Fruit fly (Drosophila melanogaster) whole organism, embryonic: Measurements from ENCODE around the gene AP-1mu.

Experiments
- CG10274 ChIP-seq: fragments of 200-800 bp; sonication (Bioruptor generic); optimal IDR thresholded peaks from 3 replicates; lab custom pipeline; 2017; ENCODE audit warnings: missing biosample characterization, mild to moderate bottlenecking, missing genetic modification characterization
- CG10366 ChIP-seq: fragments of 200-800 bp; sonication (Bioruptor generic); IDR thresholded peaks from 2 replicates; pipeline ENCODE4 v1.3.6; 2022; ENCODE audit warnings: missing biosample characterization, missing genetic modification characterization
- CG10543 ChIP-seq: fragments of 200-800 bp; sonication (Bioruptor generic); optimal IDR thresholded peaks from 3 replicates; lab custom pipeline; 2017; ENCODE audit warnings: missing biosample characterization, mild to moderate bottlenecking, missing genetic modification characterization, moderate library complexity
- CG11695 ChIP-seq: fragments of 200-800 bp; sonication (Bioruptor generic); IDR thresholded peaks from 3 replicates; pipeline ENCODE4 v1.3.6; 2022; ENCODE audit warnings: missing biosample characterization, missing genetic modification characterization
- CG1233 ChIP-seq: fragments of 200-800 bp; sonication (Bioruptor generic); optimal IDR thresholded peaks from 4 replicates; lab custom pipeline; 2018; ENCODE audit warnings: missing biosample characterization, mild to moderate bottlenecking, missing genetic modification characterization
- CG12391 ChIP-seq: fragments of 200-800 bp; sonication (Bioruptor generic); optimal IDR thresholded peaks from 3 replicates; lab custom pipeline; 2018; ENCODE audit warnings: missing biosample characterization, mild to moderate bottlenecking, missing genetic modification characterization, moderate library complexity
- CG13287 ChIP-seq: fragments of 200-800 bp; sonication (Bioruptor generic); IDR thresholded peaks from 2 replicates; pipeline ENCODE4 v1.3.6; 2022; ENCODE audit warnings: missing biosample characterization, missing genetic modification characterization; ENCODE audit not compliant: partially characterized antibody
- CG13894 ChIP-seq: fragments of 200-800 bp; sonication (Bioruptor generic); optimal IDR thresholded peaks from 3 replicates; lab custom pipeline; 2018; ENCODE audit warnings: missing biosample characterization, mild to moderate bottlenecking, missing genetic modification characterization, moderate library complexity
- CG15011 ChIP-seq: fragments of 200-800 bp; sonication (Bioruptor generic); optimal IDR thresholded peaks from 3 replicates; lab custom pipeline; 2018; ENCODE audit warnings: missing biosample characterization, mild to moderate bottlenecking, missing genetic modification characterization
- CG16815 ChIP-seq: fragments of 200-800 bp; sonication (Bioruptor generic); optimal IDR thresholded peaks from 3 replicates; lab custom pipeline; 2017; ENCODE audit warnings: missing biosample characterization, mild to moderate bottlenecking, missing genetic modification characterization
- CG17568 ChIP-seq: fragments of 200-800 bp; sonication (Bioruptor generic); optimal IDR thresholded peaks from 2 replicates; lab custom pipeline; 2018; ENCODE audit warnings: missing biosample characterization, mild to moderate bottlenecking, missing genetic modification characterization, moderate library complexity
- CG1832 ChIP-seq: fragments of 200-800 bp; sonication (Bioruptor generic); optimal IDR thresholded peaks from 2 replicates; lab custom pipeline; 2017; ENCODE audit warnings: missing biosample characterization, mild to moderate bottlenecking, missing genetic modification characterization, inconsistent platforms
- CG2712 ChIP-seq: fragments of 200-800 bp; optimal IDR thresholded peaks from 3 replicates; lab custom pipeline; 2019; ENCODE audit warnings: missing biosample characterization, mild to moderate bottlenecking, missing genetic modification characterization, moderate library complexity
- CG4328 ChIP-seq: fragments of 200-800 bp; sonication (Bioruptor generic); optimal IDR thresholded peaks from 3 replicates; lab custom pipeline; 2017; ENCODE audit warnings: missing biosample characterization, missing genetic modification reagents, missing genetic modification characterization
- CG4617 ChIP-seq: fragments of 200-800 bp; sonication (Bioruptor generic); optimal IDR thresholded peaks from 3 replicates; lab custom pipeline; 2016; ENCODE audit warnings: missing biosample characterization, missing genetic modification characterization, borderline replicate concordance
- CG7928 ChIP-seq: fragments of 200-800 bp; sonication (Bioruptor generic); optimal IDR thresholded peaks from 2 replicates; lab custom pipeline; 2017; ENCODE audit warnings: missing biosample characterization, mild to moderate bottlenecking, missing genetic modification characterization
- CG8388 ChIP-seq: fragments of 200-800 bp; sonication (Bioruptor generic); optimal IDR thresholded peaks from 2 replicates; lab custom pipeline; 2019; ENCODE audit warnings: missing biosample characterization, mild to moderate bottlenecking, missing genetic modification characterization, moderate library complexity
- CrebB ChIP-seq: fragments of 200-800 bp; sonication (Bioruptor generic); optimal IDR thresholded peaks from 3 replicates; lab custom pipeline; 2018; ENCODE audit warnings: missing biosample characterization, mild to moderate bottlenecking, missing genetic modification characterization
- Dp ChIP-seq: fragments of 200-800 bp; sonication (Bioruptor generic); optimal IDR thresholded peaks from 2 replicates; lab custom pipeline; 2018; ENCODE audit warnings: missing biosample characterization, mild to moderate bottlenecking, missing genetic modification characterization, moderate library complexity
- Drgx ChIP-seq: fragments of 200-800 bp; sonication (Bioruptor generic); IDR thresholded peaks from 2 replicates; pipeline ENCODE4 v1.3.6; 2022; ENCODE audit warnings: missing biosample characterization, missing genetic modification characterization
- E2f1 ChIP-seq: fragments of 200-800 bp; sonication (Bioruptor generic); IDR thresholded peaks from 2 replicates; pipeline ENCODE4 v1.3.6; 2022; ENCODE audit warnings: missing biosample characterization, missing genetic modification characterization
- Fer2 ChIP-seq: fragments of 200-800 bp; sonication (Bioruptor generic); optimal IDR thresholded peaks from 2 replicates; lab custom pipeline; 2018; ENCODE audit warnings: missing biosample characterization, mild to moderate bottlenecking, missing genetic modification characterization, moderate library complexity
- H15 ChIP-seq: fragments of 200-800 bp; sonication (Bioruptor generic); IDR thresholded peaks from 3 replicates; pipeline ENCODE4 v1.3.6; 2022; ENCODE audit warnings: missing biosample characterization, missing genetic modification characterization
- Hey ChIP-seq: fragments of 200-800 bp; sonication (Bioruptor generic); optimal IDR thresholded peaks from 3 replicates; lab custom pipeline; 2018; ENCODE audit warnings: missing biosample characterization, mild to moderate bottlenecking, missing genetic modification characterization
- Hr3 ChIP-seq: fragments of 200-800 bp; sonication (Bioruptor generic); optimal IDR thresholded peaks from 3 replicates; lab custom pipeline; 2016; ENCODE audit warnings: missing biosample characterization, missing genetic modification characterization
- Lim3 ChIP-seq: fragments of 200-800 bp; sonication (Bioruptor generic); IDR thresholded peaks from 2 replicates; pipeline ENCODE4 v1.3.6; 2022; ENCODE audit warnings: missing biosample characterization, missing genetic modification characterization
- MESR4 ChIP-seq: fragments of 200-800 bp; sonication (Bioruptor generic); optimal IDR thresholded peaks from 2 replicates; lab custom pipeline; 2018; ENCODE audit warnings: missing biosample characterization, mild to moderate bottlenecking, missing genetic modification characterization, moderate library complexity
- Meics ChIP-seq: fragments of 200-800 bp; sonication (Bioruptor generic); optimal IDR thresholded peaks from 2 replicates; lab custom pipeline; 2017; ENCODE audit warnings: missing biosample characterization, mild to moderate bottlenecking, missing genetic modification characterization
- Nf-YC ChIP-seq: fragments of 200-800 bp; optimal IDR thresholded peaks from 3 replicates; lab custom pipeline; 2019; ENCODE audit warnings: missing biosample characterization, mild to moderate bottlenecking, missing genetic modification characterization, moderate library complexity
- TFAM ChIP-seq: fragments of 200-800 bp; sonication (Bioruptor generic); optimal IDR thresholded peaks from 2 replicates; lab custom pipeline; 2017; ENCODE audit warnings: missing biosample characterization, missing genetic modification characterization, inconsistent platforms
- bbx ChIP-seq: fragments of 200-800 bp; sonication (Bioruptor generic); IDR thresholded peaks from 2 replicates; pipeline ENCODE4 v1.3.6; 2022; ENCODE audit warnings: missing biosample characterization, missing genetic modification characterization; ENCODE audit not compliant: partially characterized antibody
- cad ChIP-seq: fragments of >200 bp; optimal IDR thresholded peaks from 2 replicates; lab custom pipeline; 2017; ENCODE audit warnings: missing biosample characterization, missing genetic modification characterization
- cas ChIP-seq: fragments of 200-800 bp; sonication (Bioruptor generic); IDR thresholded peaks from 2 replicates; pipeline ENCODE4 v1.3.6; 2022; ENCODE audit warnings: missing biosample characterization, missing genetic modification characterization
- chif ChIP-seq, 2 experiments: fragments of 200-800 bp; sonication (Bioruptor generic); optimal IDR thresholded peaks; 3 replicates each; lab custom pipeline; 2016; ENCODE audit warnings: missing biosample characterization in 2 of 2, missing genetic modification characterization in 2 of 2
- dimm ChIP-seq: fragments of 200-800 bp; sonication (Bioruptor generic); IDR thresholded peaks from 2 replicates; pipeline ENCODE4 v1.3.6; 2022; ENCODE audit warnings: missing biosample characterization, missing genetic modification characterization
- eve ChIP-seq, 2 experiments: fragments of >200 bp; optimal IDR thresholded peaks; 2 replicates each; lab custom pipeline; 2017; ENCODE audit warnings: missing biosample characterization in 2 of 2, missing genetic modification characterization in 2 of 2
- gcm ChIP-seq: fragments of 200-800 bp; sonication (Bioruptor generic); optimal IDR thresholded peaks from 2 replicates; lab custom pipeline; 2019; ENCODE audit warnings: missing biosample characterization, mild to moderate bottlenecking, missing genetic modification characterization, moderate library complexity
- jumu ChIP-seq: fragments of 200-800 bp; sonication (Bioruptor generic); optimal IDR thresholded peaks from 3 replicates; lab custom pipeline; 2016; ENCODE audit warnings: missing biosample characterization, missing genetic modification characterization
- lola ChIP-seq, 3 experiments: fragments of >200 bp in 2 of 3; fragments of 200-800 bp in 1 of 3; sonication (Bioruptor generic) in 1 of 3; optimal IDR thresholded peaks; 2 replicates each; lab custom pipeline; 2017 to 2019; ENCODE audit warnings: missing biosample characterization in 3 of 3, missing genetic modification characterization in 3 of 3, mild to moderate bottlenecking in 1 of 3, moderate library complexity in 1 of 3
- org-1 ChIP-seq: fragments of 200-800 bp; sonication (Bioruptor generic); optimal IDR thresholded peaks from 2 replicates; lab custom pipeline; 2017; ENCODE audit warnings: missing biosample characterization, missing genetic modification characterization
- psq ChIP-seq: fragments of 200-800 bp; sonication (Bioruptor generic); optimal IDR thresholded peaks from 2 replicates; lab custom pipeline; 2017; ENCODE audit warnings: missing biosample characterization, missing genetic modification characterization
- run ChIP-seq: fragments of 200-800 bp; sonication (Bioruptor generic); optimal IDR thresholded peaks from 3 replicates; lab custom pipeline; 2018; ENCODE audit warnings: missing biosample characterization, mild to moderate bottlenecking, missing genetic modification characterization
- sens-2 ChIP-seq: fragments of 200-800 bp; sonication (Bioruptor generic); IDR thresholded peaks from 2 replicates; pipeline ENCODE4 v1.3.6; 2022; ENCODE audit warnings: missing biosample characterization, missing genetic modification characterization
- tio ChIP-seq: fragments of 200-800 bp; sonication (Bioruptor generic); optimal IDR thresholded peaks from 2 replicates; lab custom pipeline; 2017; ENCODE audit warnings: missing biosample characterization, missing genetic modification characterization, inconsistent platforms
- tna ChIP-seq: fragments of 200-800 bp; sonication (Bioruptor generic); IDR thresholded peaks from 2 replicates; pipeline ENCODE4 v1.3.6; 2022; ENCODE audit warnings: missing biosample characterization, missing genetic modification characterization; ENCODE audit not compliant: partially characterized antibody
- toy ChIP-seq: fragments of 200-800 bp; sonication (Bioruptor generic); IDR thresholded peaks from 2 replicates; pipeline ENCODE4 v1.3.6; 2022; ENCODE audit warnings: missing biosample characterization, missing genetic modification characterization
- zen2 ChIP-seq: fragments of 200-800 bp; sonication (Bioruptor generic); IDR thresholded peaks from 3 replicates; pipeline ENCODE4 v1.3.6; 2022; ENCODE audit warnings: missing biosample characterization, missing genetic modification characterization; ENCODE audit not compliant: partially characterized antibody

Gene AP-1mu

dm6 chr3R:9533181-9534124 lies 25.9 kb downstream of the AP-1mu start (continued):
- TF ChIP-seq CG8388: peak; percentile 93
- peak; percentile 96 for TF ChIP-seq CG1233 (GFP tag; lab: Kevin White, UChicago)
- TF ChIP-seq MESR4 (GFP tag; lab: Kevin White, UChicago): peak; percentile 16
- peak; percentile 80 for TF ChIP-seq CG10366 (GFP tag; lab: Robert Waterston, UW)
- peak; percentile 98 for TF ChIP-seq Meics (GFP tag; lab: Kevin White, UChicago)
- peak; percentile 95 for TF ChIP-seq Hr3 (GFP tag; lab: Kevin White, UChicago)
- no peak for TF ChIP-seq CG1832 (GFP tag; lab: Kevin White, UChicago)
- no peak; the same call in 1 of the 2 replicates for TF ChIP-seq CG13287 (GFP tag; lab: Robert Waterston, UW)
- TF ChIP-seq toy (GFP tag; lab: Robert Waterston, UW): peak; percentile 58
- peak; percentile 83 for TF ChIP-seq E2f1 (GFP tag; lab: Robert Waterston, UW)
- peak; percentile 92 for TF ChIP-seq Nf-YC (tag; lab: Kevin White, UChicago)
- TF ChIP-seq CrebB (tag; lab: Kevin White, UChicago): peak; percentile 83
- TF ChIP-seq CG17568 (GFP tag; lab: Kevin White, UChicago): peak; percentile 87
- peak; percentile 97 for TF ChIP-seq tio
- peak; percentile 91 for TF ChIP-seq Drgx (GFP tag; lab: Robert Waterston, UW)
- TF ChIP-seq zen2: no peak; the same call in 2 of the 3 replicates
- peak; percentile 78 for TF ChIP-seq CG7928 (GFP tag; lab: Kevin White, UChicago)
- TF ChIP-seq cas (GFP tag; lab: Robert Waterston, UW): peak; percentile 61
- TF ChIP-seq CG16815 (GFP tag; lab: Kevin White, UChicago): peak; percentile 96
- peak; percentile 98 for TF ChIP-seq CG10543
- TF ChIP-seq lola (GFP tag; optimal IDR thresholded peaks at IDR 0.05; lab: Kevin White, UChicago): peak in 1 of 3 experiments; percentile 95
- peak; percentile 94 for TF ChIP-seq CG11695 (GFP tag; lab: Robert Waterston, UW)
- peak; percentile 65 for TF ChIP-seq psq (GFP tag; lab: Kevin White, UChicago)
- TF ChIP-seq Dp (GFP tag; lab: Kevin White, UChicago): peak; percentile 13
- peak; percentile 94 for TF ChIP-seq CG10274
- peak; percentile 98 for TF ChIP-seq CG4328 (GFP tag; lab: Kevin White, UChicago)
- peak in 1 of 2 experiments; percentile 100 for TF ChIP-seq eve (GFP tag; optimal IDR thresholded peaks at IDR 0.05; lab: Kevin White, UChicago)
- TF ChIP-seq CG4617 (GFP tag; lab: Kevin White, UChicago): peak; percentile 69
- TF ChIP-seq CG13894 (tag; lab: Kevin White, UChicago): peak; percentile 87
- peak; percentile 85 for TF ChIP-seq Fer2 (tag; lab: Kevin White, UChicago)
- TF ChIP-seq tna (GFP tag; lab: Robert Waterston, UW): no peak
- peak; percentile 89 to 90 for TF ChIP-seq chif (GFP tag; optimal IDR thresholded peaks at IDR 0.05; lab: Kevin White, UChicago)
- peak; percentile 69 for TF ChIP-seq TFAM (GFP tag; lab: Kevin White, UChicago)
- TF ChIP-seq org-1 (GFP tag; lab: Kevin White, UChicago): peak; percentile 99
- TF ChIP-seq H15: peak; percentile 79; the same call in 2 of the 3 replicates
- peak; percentile 94 for TF ChIP-seq jumu
- TF ChIP-seq Hey (tag; lab: Kevin White, UChicago): peak; percentile 65
- TF ChIP-seq dimm (GFP tag; lab: Robert Waterston, UW): peak; percentile 40
- TF ChIP-seq CG2712 (tag; lab: Kevin White, UChicago): peak; percentile 96
- TF ChIP-seq cad (GFP tag; lab: Kevin White, UChicago): no peak
- TF ChIP-seq run (tag; lab: Kevin White, UChicago): peak; percentile 93
- peak; percentile 94 for TF ChIP-seq CG12391 (tag; lab: Kevin White, UChicago)
- TF ChIP-seq Lim3: peak; percentile 40; the same call in 1 of the 2 replicates
- TF ChIP-seq gcm (GFP tag; lab: Kevin White, UChicago): peak; percentile 95
- no peak; the same call in 1 of the 2 replicates for TF ChIP-seq bbx (GFP tag; lab: Robert Waterston, UW)
- peak; percentile 98 for TF ChIP-seq CG15011
- TF ChIP-seq sens-2 (GFP tag; lab: Robert Waterston, UW): peak; percentile 33; the same call in 1 of the 2 replicates
